Worm (Caenorhabditis elegans) whole organism, young adult: ENCODE results near the gene maa-1.

Source experiments
- D2030.7 ChIP-seq: fragments of 200-800 bp; sonication (Bioruptor generic); IDR thresholded peaks from 2 replicates; pipeline ENCODE4 v1.3.6; 2022; ENCODE audit warnings: missing genetic modification reagents, missing genetic modification characterization, missing compliant biosample characterization
- F57A8.1 ChIP-seq: fragments of 200-800 bp; sonication (Bioruptor generic); optimal IDR thresholded peaks from 2 replicates; lab custom pipeline; 2018; ENCODE audit warnings: mild to moderate bottlenecking, missing genetic modification characterization, moderate library complexity, missing compliant biosample characterization
- F57C9.4 ChIP-seq: sonication (generic microtip); optimal IDR thresholded peaks from 2 replicates; lab custom pipeline; 2017; ENCODE audit warnings: mild to moderate bottlenecking, missing genetic modification characterization, missing compliant biosample characterization
- Y53F4B.3 ChIP-seq: fragments of 200-800 bp; sonication (Bioruptor generic); IDR thresholded peaks from 2 replicates; pipeline ENCODE4 v1.3.6; 2022; ENCODE audit warnings: missing genetic modification reagents, missing genetic modification characterization, missing compliant biosample characterization
- Y79H2A.3 ChIP-seq: fragments of 200-800 bp; sonication (Bioruptor generic); conservative IDR thresholded peaks from 2 replicates; pipeline ENCODE4 v1.3.6; 2022; ENCODE audit warnings: missing genetic modification reagents, missing genetic modification characterization, missing compliant biosample characterization
- ZK185.1 ChIP-seq: sonication (generic microtip); optimal IDR thresholded peaks from 2 replicates; lab custom pipeline; 2016; ENCODE audit warnings: mild to moderate bottlenecking, missing genetic modification characterization, missing compliant biosample characterization; ENCODE audit not compliant: poor library complexity, severe bottlenecking
- akir-1 ChIP-seq: fragments of 200-800 bp; sonication (Bioruptor generic); optimal IDR thresholded peaks from 2 replicates; lab custom pipeline; 2018; ENCODE audit warnings: mild to moderate bottlenecking, missing genetic modification characterization, moderate library complexity, missing compliant biosample characterization
- aptf-2 ChIP-seq: fragments of 200-800 bp; sonication (Bioruptor generic); conservative IDR thresholded peaks from 2 replicates; pipeline ENCODE4 v1.3.6; 2022; ENCODE audit warnings: missing genetic modification reagents, missing genetic modification characterization, missing compliant biosample characterization
- ceh-40 ChIP-seq: fragments of 200-800 bp; sonication (Bioruptor generic); IDR thresholded peaks from 2 replicates; pipeline ENCODE4 v1.3.6; 2022; ENCODE audit warnings: missing genetic modification characterization, missing compliant biosample characterization
- ceh-58 ChIP-seq: fragments of 200-800 bp; sonication (Bioruptor generic); IDR thresholded peaks from 2 replicates; pipeline ENCODE4 v1.3.6; 2022; ENCODE audit warnings: missing genetic modification characterization, missing compliant biosample characterization
- egl-18 ChIP-seq: fragments of 200-800 bp; sonication (Bioruptor generic); IDR thresholded peaks from 2 replicates; pipeline ENCODE4 v1.3.6; 2022; ENCODE audit warnings: missing genetic modification reagents, missing genetic modification characterization, missing compliant biosample characterization
- egl-44 ChIP-seq: fragments of 200-800 bp; sonication (Bioruptor generic); IDR thresholded peaks from 2 replicates; pipeline ENCODE4 v1.3.6; 2022; ENCODE audit warnings: missing genetic modification reagents, missing genetic modification characterization, missing compliant biosample characterization
- egrh-3 ChIP-seq: fragments of 200-800 bp; sonication (Bioruptor generic); IDR thresholded peaks from 2 replicates; pipeline ENCODE4 v1.3.6; 2022; ENCODE audit warnings: missing genetic modification reagents, missing genetic modification characterization, missing compliant biosample characterization
- hrde-1 ChIP-seq: sonication (generic microtip); optimal IDR thresholded peaks from 2 replicates; lab custom pipeline; 2016; ENCODE audit warnings: missing genetic modification characterization, mild to moderate bottlenecking, missing compliant biosample characterization, moderate library complexity, missing genotype, missing genetic modification reagents, borderline replicate concordance
- hsf-1 ChIP-seq: fragments of 200-800 bp; sonication (Bioruptor generic); IDR thresholded peaks from 2 replicates; pipeline ENCODE4 v1.3.6; 2022; ENCODE audit warnings: missing genetic modification reagents, missing genetic modification characterization, missing compliant biosample characterization
- lag-1 ChIP-seq: fragments of 200-800 bp; sonication (Bioruptor generic); IDR thresholded peaks from 2 replicates; pipeline ENCODE4 v1.3.6; 2022; ENCODE audit warnings: missing genetic modification reagents, missing genetic modification characterization, missing compliant biosample characterization
- lin-26 ChIP-seq: fragments of 200-800 bp; sonication (Bioruptor generic); IDR thresholded peaks from 2 replicates; pipeline ENCODE4 v1.3.6; 2022; ENCODE audit warnings: missing genetic modification reagents, missing genetic modification characterization, missing compliant biosample characterization
- lin-40 ChIP-seq: sonication (generic microtip); optimal IDR thresholded peaks from 2 replicates; lab custom pipeline; 2016; ENCODE audit warnings: missing genetic modification characterization, mild to moderate bottlenecking, missing compliant biosample characterization, missing genotype, missing genetic modification reagents
- lir-1 ChIP-seq: fragments of 200-800 bp; sonication (Bioruptor generic); conservative IDR thresholded peaks from 2 replicates; pipeline ENCODE4 v1.3.6; 2022; ENCODE audit warnings: missing genetic modification reagents, missing genetic modification characterization, missing compliant biosample characterization
- madf-10 ChIP-seq: sonication (generic microtip); optimal IDR thresholded peaks from 2 replicates; lab custom pipeline; 2016; ENCODE audit warnings: mild to moderate bottlenecking, missing genetic modification characterization, missing compliant biosample characterization
- madf-6 ChIP-seq: fragments of 200-800 bp; sonication (Bioruptor generic); IDR thresholded peaks from 2 replicates; pipeline ENCODE4 v1.3.6; 2022; ENCODE audit warnings: missing genetic modification reagents, missing genetic modification characterization, missing compliant biosample characterization
- nfya-1 ChIP-seq: sonication (generic microtip); optimal IDR thresholded peaks from 2 replicates; lab custom pipeline; 2017; ENCODE audit warnings: antibody characterized with exemption, missing compliant biosample characterization, missing genetic modification characterization, borderline replicate concordance; ENCODE audit not compliant: insufficient read depth
- pbrm-1 ChIP-seq: fragments of 200-800 bp; sonication (Bioruptor generic); IDR thresholded peaks from 2 replicates; pipeline ENCODE4 v1.3.6; 2022; ENCODE audit warnings: missing genetic modification reagents, missing genetic modification characterization, missing compliant biosample characterization
- rec-8 ChIP-seq, 2 experiments: sonication (generic microtip); optimal IDR thresholded peaks; 2 replicates each; lab custom pipeline; 2016; ENCODE audit warnings: mild to moderate bottlenecking in 2 of 2, missing genetic modification characterization in 2 of 2, missing genetic modification reagents in 2 of 2, missing genotype in 2 of 2, missing biosample characterization in 1 of 2, missing compliant biosample characterization in 1 of 2, moderate library complexity in 1 of 2
- sptf-2 ChIP-seq: fragments of 200-800 bp; sonication (Bioruptor generic); optimal IDR thresholded peaks from 2 replicates; lab custom pipeline; 2018; ENCODE audit warnings: mild to moderate bottlenecking, missing genetic modification characterization, missing compliant biosample characterization
- xnd-1 ChIP-seq: sonication (generic microtip); optimal IDR thresholded peaks from 2 replicates; lab custom pipeline; 2016; ENCODE audit warnings: missing genotype, missing genetic modification reagents, missing genetic modification characterization, missing compliant biosample characterization
- zfh-2 ChIP-seq: fragments of 200-800 bp; sonication (Bioruptor generic); conservative IDR thresholded peaks from 2 replicates; pipeline ENCODE4 v1.3.6; 2022; ENCODE audit warnings: missing genetic modification reagents, missing genetic modification characterization, missing compliant biosample characterization
- ztf-3 ChIP-seq: fragments of 200-800 bp; sonication (Bioruptor generic); optimal IDR thresholded peaks from 2 replicates; lab custom pipeline; 2018; ENCODE audit warnings: mild to moderate bottlenecking, missing genetic modification characterization, missing compliant biosample characterization

maa-1 gene

DNA sequence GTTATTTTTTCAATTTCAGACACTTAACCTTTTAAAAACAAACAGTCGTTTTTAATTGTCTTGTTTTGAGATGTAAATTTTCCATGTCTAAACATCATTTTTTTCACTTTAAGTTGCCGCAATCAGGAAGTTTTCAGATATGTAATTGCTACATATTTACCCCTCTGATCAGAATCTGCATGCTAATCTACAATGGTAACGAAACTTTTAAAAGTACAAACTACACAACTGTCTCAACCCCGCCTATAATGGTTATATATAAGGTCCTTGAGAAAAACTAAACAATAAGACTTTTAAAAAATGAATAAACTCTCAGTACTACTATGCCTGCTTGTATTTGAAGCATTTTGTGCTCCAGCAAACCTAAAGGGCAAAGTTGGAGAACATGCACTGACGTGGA lies 13.5 kb downstream of the maa-1 start, which contains the start of gene C18D11.9:
Gene C18D11.9 (plus strand): TSS at position 301 of the 400 bp plus-strand sequence.
- TF ChIP-seq lir-1 (GFP tag; lab: Robert Waterston, UW) (no peak), F57A8.1 (GFP tag; lab: Kevin White, UChicago) (no peak), madf-6 (GFP tag; lab: Robert Waterston, UW) (no peak), xnd-1 (no peak), ceh-40 (no peak), madf-10 (tag; lab: Kevin White, UChicago) (no peak)
- TF ChIP-seq, all 124 proteins: peak for 0

DNA sequence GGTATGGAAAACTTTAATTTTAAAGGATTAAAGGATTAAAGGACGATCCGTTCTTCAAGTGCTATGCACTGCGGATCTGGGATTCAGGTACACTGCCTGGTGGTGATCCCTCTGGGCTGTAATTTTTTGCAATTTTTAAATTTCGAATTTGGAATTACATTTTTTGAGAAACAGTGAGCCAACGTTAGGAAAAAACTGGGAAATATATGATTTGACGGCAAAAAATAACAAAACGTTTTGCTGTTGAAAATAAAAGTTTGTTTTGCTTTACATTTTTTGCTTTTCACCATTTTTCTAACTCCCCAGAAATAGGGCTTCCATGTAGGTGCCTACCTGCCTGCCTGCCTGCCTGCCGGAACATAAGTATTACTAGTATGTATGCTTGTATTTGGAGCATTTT lies 14.9 kb downstream of the maa-1 start, which contains the start of gene C18D11.10:
Gene C18D11.10 (plus strand): TSS at position 301 of the 400 bp plus-strand sequence.
- no peak for TF ChIP-seq F57C9.4 (tag; lab: Kevin White, UChicago)
- no peak for TF ChIP-seq egl-18 (GFP tag; lab: Robert Waterston, UW)
- no peak for TF ChIP-seq ZK185.1
- no peak for TF ChIP-seq madf-10 (tag; lab: Kevin White, UChicago)
- TF ChIP-seq akir-1 (GFP tag; lab: Kevin White, UChicago): no peak
- no peak for TF ChIP-seq lag-1

DNA sequence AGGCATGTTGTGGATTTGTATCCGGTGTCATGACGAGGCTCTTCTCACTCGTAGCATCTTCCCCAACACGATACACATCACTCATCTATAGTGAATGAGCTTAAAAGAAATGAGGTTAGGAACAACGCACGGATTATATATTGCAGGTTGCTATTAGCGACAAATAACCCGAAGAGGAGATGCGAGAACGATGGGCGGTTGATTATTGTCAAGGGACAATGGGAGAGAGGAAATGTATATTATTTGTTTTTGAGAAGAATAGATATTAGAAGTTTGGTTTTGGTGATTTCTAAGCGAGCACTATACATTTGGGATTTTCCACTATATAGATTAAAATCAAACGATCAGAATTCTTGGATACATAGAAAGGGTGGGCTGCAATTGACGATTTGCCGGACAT lies 15.6 kb downstream of the maa-1 start, which contains the start of gene C18D11.7:
Gene C18D11.7 (minus strand): TSS at position 101 of the 400 bp plus-strand sequence.
- TF ChIP-seq ztf-3: no peak
- TF ChIP-seq hrde-1 (tag; lab: Kevin White, UChicago): no peak

DNA sequence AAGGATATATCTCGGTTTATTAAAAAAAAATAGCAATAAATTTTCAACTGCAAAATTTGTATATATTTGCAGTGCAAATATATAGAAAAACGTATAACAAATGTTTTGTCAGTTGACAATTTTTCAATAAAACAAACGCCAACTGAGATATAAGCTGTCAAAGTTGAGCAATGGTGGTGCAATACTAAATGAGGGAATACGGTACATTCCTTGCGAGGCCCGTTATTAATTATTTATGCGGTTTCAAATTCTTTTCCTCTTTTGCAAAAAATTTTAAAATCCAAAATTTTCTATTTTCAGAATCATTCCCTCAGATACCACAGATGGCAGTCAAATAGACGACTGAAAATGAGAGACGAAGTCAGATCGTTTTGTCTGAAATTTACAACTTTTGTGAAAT lies 26.9 kb downstream of the maa-1 start, which contains the start of gene twk-39:
Gene twk-39 (plus strand): TSS at position 301 of the 400 bp plus-strand sequence.
- TF ChIP-seq rec-8 (tag; optimal IDR thresholded peaks at IDR 0.05; lab: Kevin White, UChicago) (no peak), lin-40 (tag; lab: Kevin White, UChicago) (no peak), sptf-2 (GFP tag; lab: Kevin White, UChicago) (no peak), pbrm-1 (no peak), ZK185.1 (no peak), madf-6 (GFP tag; lab: Robert Waterston, UW) (no peak), egl-44 (GFP tag; lab: Robert Waterston, UW) (no peak), Y53F4B.3 (no peak)
- TF ChIP-seq, all 124 proteins: peak for 0

DNA sequence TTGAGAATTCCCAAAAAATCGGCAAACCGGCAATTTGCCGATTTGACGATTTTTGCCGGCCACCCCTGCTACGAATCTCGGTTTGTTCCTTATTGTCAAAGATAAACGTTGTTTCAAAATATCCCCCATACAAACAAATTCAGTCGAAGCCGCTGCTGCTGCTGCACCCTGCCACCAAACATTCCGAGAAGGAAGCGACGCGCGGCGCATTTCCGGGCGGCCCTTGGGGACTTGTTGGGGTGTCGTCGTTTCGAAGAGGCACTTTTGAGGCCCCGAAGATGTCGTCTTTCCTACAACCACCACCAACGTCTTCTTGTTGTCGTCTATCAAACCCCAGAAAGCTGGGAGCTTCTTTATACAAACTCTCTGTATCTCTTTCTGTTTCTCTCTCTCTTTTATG lies 27.9 kb downstream of the maa-1 start:
- no peak for TF ChIP-seq ztf-3
- no peak for TF ChIP-seq hrde-1 (tag; lab: Kevin White, UChicago)
- TF ChIP-seq lin-40 (tag; lab: Kevin White, UChicago): no peak
- no peak for TF ChIP-seq akir-1 (GFP tag; lab: Kevin White, UChicago)
- TF ChIP-seq madf-10 (tag; lab: Kevin White, UChicago): no peak
- TF ChIP-seq aptf-2 (GFP tag; lab: Robert Waterston, UW): no peak
- TF ChIP-seq Y79H2A.3 (GFP tag; lab: Robert Waterston, UW): no peak
- TF ChIP-seq hsf-1 (GFP tag; lab: Robert Waterston, UW): no peak
- TF ChIP-seq nfya-1 (tag; lab: Kevin White, UChicago): no peak
- TF ChIP-seq ceh-58 (GFP tag; lab: Robert Waterston, UW): no peak
- no peak for TF ChIP-seq D2030.7 (GFP tag; lab: Robert Waterston, UW)
- peak; percentile 28; the same call in 1 of the 2 replicates for TF ChIP-seq egrh-3
- no peak for TF ChIP-seq lin-26 (GFP tag; lab: Robert Waterston, UW)
- TF ChIP-seq zfh-2 (GFP tag; lab: Robert Waterston, UW): peak; percentile 80
